Worm (Caenorhabditis elegans) whole organism, L1 larva: ENCODE results near the gene F43E2.6.
A peak's percentile ranks its signal among the peaks of the same experiment; 100 is the strongest.

Experiments used
- C04F5.9 ChIP-seq: sonication (generic microtip); optimal IDR thresholded peaks from 2 replicates; lab custom pipeline; 2016; ENCODE audit warnings: missing genetic modification characterization, missing compliant biosample characterization
- C16A3.4 ChIP-seq: fragments of 150-350 bp; optimal IDR thresholded peaks from 2 replicates; lab custom pipeline; 2014; ENCODE audit warnings: missing biosample characterization, missing genetic modification characterization
- C34B4.2 ChIP-seq: sonication (generic microtip); optimal IDR thresholded peaks from 2 replicates; lab custom pipeline; 2017; ENCODE audit warnings: mild to moderate bottlenecking, missing genetic modification characterization, missing compliant biosample characterization
- F16B12.6 ChIP-seq: fragments of 150-350 bp; optimal IDR thresholded peaks from 2 replicates; lab custom pipeline; 2014; ENCODE audit warnings: missing biosample characterization, missing genetic modification characterization
- aha-1 ChIP-seq: fragments of 150-350 bp; optimal IDR thresholded peaks from 2 replicates; lab custom pipeline; 2014; ENCODE audit warnings: missing biosample characterization, missing genetic modification characterization
- blmp-1 ChIP-seq: fragments of 150-350 bp; optimal IDR thresholded peaks from 2 replicates; lab custom pipeline; 2014; ENCODE audit warnings: missing biosample characterization, missing genetic modification characterization
- ceh-8 ChIP-seq: fragments of 200-800 bp; sonication (Bioruptor generic); optimal IDR thresholded peaks from 2 replicates; lab custom pipeline; 2018; ENCODE audit warnings: mild to moderate bottlenecking, missing genetic modification characterization, moderate library complexity, missing compliant biosample characterization
- ceh-88 ChIP-seq: fragments of 200-800 bp; sonication (Bioruptor generic); IDR thresholded peaks from 2 replicates; pipeline ENCODE4 v1.3.6; 2022; ENCODE audit warnings: missing genetic modification characterization, missing compliant biosample characterization
- ces-1 ChIP-seq: fragments of 150-350 bp; optimal IDR thresholded peaks from 2 replicates; lab custom pipeline; 2014; ENCODE audit warnings: missing biosample characterization, missing genetic modification reagents, missing genetic modification characterization
- dsc-1 ChIP-seq: sonication (generic microtip); optimal IDR thresholded peaks from 2 replicates; lab custom pipeline; 2016; ENCODE audit warnings: mild to moderate bottlenecking, missing genetic modification characterization, missing compliant biosample characterization
- efl-3 ChIP-seq: fragments of 200-800 bp; sonication (Bioruptor generic); optimal IDR thresholded peaks from 2 replicates; lab custom pipeline; 2018; ENCODE audit warnings: mild to moderate bottlenecking, missing genetic modification characterization, missing compliant biosample characterization
- egl-13 ChIP-seq: sonication (generic microtip); optimal IDR thresholded peaks from 2 replicates; lab custom pipeline; 2016; ENCODE audit warnings: missing genotype, missing genetic modification reagents, missing genetic modification characterization, missing compliant biosample characterization
- egl-27 ChIP-seq, 2 experiments: fragments of 150-350 bp in 1 of 2; sonication (generic microtip); optimal IDR thresholded peaks; 3 replicates each; lab custom pipeline; 2017 to 2018; ENCODE audit warnings: missing biosample characterization in 2 of 2, missing genetic modification characterization in 2 of 2, missing genetic modification reagents in 2 of 2
- elt-2 ChIP-seq: sonication (generic microtip); optimal IDR thresholded peaks from 2 replicates; lab custom pipeline; 2016; ENCODE audit warnings: missing genetic modification characterization, mild to moderate bottlenecking, inconsistent platforms, missing compliant biosample characterization, missing genetic modification reagents
- ets-5 ChIP-seq: fragments of 200-800 bp; sonication (Bioruptor generic); IDR thresholded peaks from 2 replicates; pipeline ENCODE4 v1.3.6; 2022; ENCODE audit warnings: missing genetic modification characterization, missing compliant biosample characterization
- fkh-10 ChIP-seq: sonication (generic microtip); optimal IDR thresholded peaks from 2 replicates; lab custom pipeline; 2017; ENCODE audit warnings: missing biosample characterization, missing genetic modification reagents, missing genetic modification characterization
- fkh-4 ChIP-seq: sonication (generic microtip); optimal IDR thresholded peaks from 2 replicates; lab custom pipeline; 2016; ENCODE audit warnings: missing compliant biosample characterization, missing genetic modification characterization, borderline replicate concordance
- fkh-8 ChIP-seq: sonication (generic microtip); optimal IDR thresholded peaks from 2 replicates; lab custom pipeline; 2016; ENCODE audit warnings: mild to moderate bottlenecking, missing genetic modification characterization, missing compliant biosample characterization
- jun-1 ChIP-seq: fragments of 150-350 bp; optimal IDR thresholded peaks from 2 replicates; lab custom pipeline; 2014; ENCODE audit warnings: missing biosample characterization, missing genetic modification reagents, missing genetic modification characterization
- lin-14 ChIP-seq: fragments of 200-800 bp; sonication (Bioruptor generic); optimal IDR thresholded peaks from 2 replicates; lab custom pipeline; 2018; ENCODE audit warnings: mild to moderate bottlenecking, missing genetic modification characterization, moderate library complexity, missing compliant biosample characterization
- lin-35 ChIP-seq, 2 experiments: fragments of 150-350 bp; optimal IDR thresholded peaks; 2 replicates each; lab custom pipeline; 2014; ENCODE audit warnings: missing biosample characterization in 2 of 2, missing genetic modification characterization in 2 of 2, missing genetic modification reagents in 2 of 2
- lin-39 ChIP-seq: fragments of 150-350 bp; optimal IDR thresholded peaks from 2 replicates; lab custom pipeline; 2014; ENCODE audit warnings: missing biosample characterization, missing genetic modification reagents, missing genetic modification characterization
- lir-3 ChIP-seq: sonication (generic microtip); optimal IDR thresholded peaks from 2 replicates; lab custom pipeline; 2016; ENCODE audit warnings: mild to moderate bottlenecking, missing genetic modification characterization, moderate library complexity, missing compliant biosample characterization; ENCODE audit not compliant: poor library complexity
- mab-9 ChIP-seq: fragments of 200-800 bp; sonication (Bioruptor generic); IDR thresholded peaks from 2 replicates; pipeline ENCODE4 v1.3.6; 2022; ENCODE audit warnings: missing genetic modification reagents, missing genetic modification characterization, missing compliant biosample characterization
- mef-2 ChIP-seq: fragments of 150-350 bp; optimal IDR thresholded peaks from 2 replicates; lab custom pipeline; 2014; ENCODE audit warnings: missing biosample characterization, missing genetic modification characterization
- nhr-11 ChIP-seq: fragments of 150-350 bp; optimal IDR thresholded peaks from 2 replicates; lab custom pipeline; 2014; ENCODE audit warnings: missing biosample characterization, missing genetic modification characterization
- nhr-12 ChIP-seq: sonication (generic microtip); optimal IDR thresholded peaks from 2 replicates; lab custom pipeline; 2017; ENCODE audit warnings: missing biosample characterization, missing genetic modification characterization
- nhr-47 ChIP-seq: sonication (generic microtip); optimal IDR thresholded peaks from 2 replicates; lab custom pipeline; 2016; ENCODE audit warnings: mild to moderate bottlenecking, missing genetic modification characterization, moderate library complexity, missing compliant biosample characterization
- nhr-71 ChIP-seq: sonication (generic microtip); optimal IDR thresholded peaks from 2 replicates; lab custom pipeline; 2016; ENCODE audit warnings: mild to moderate bottlenecking, missing genetic modification characterization, moderate library complexity, missing compliant biosample characterization
- nhr-76 ChIP-seq: sonication (generic microtip); optimal IDR thresholded peaks from 2 replicates; lab custom pipeline; 2017; ENCODE audit warnings: missing biosample characterization, missing genetic modification characterization
- nhr-77 ChIP-seq: fragments of 150-350 bp; optimal IDR thresholded peaks from 2 replicates; lab custom pipeline; 2014; ENCODE audit warnings: missing biosample characterization, missing genetic modification characterization
- nhr-84 ChIP-seq: sonication (generic microtip); optimal IDR thresholded peaks from 2 replicates; lab custom pipeline; 2017; ENCODE audit warnings: missing biosample characterization, missing genetic modification characterization
- nhr-85 ChIP-seq: sonication (generic microtip); peaks from one replicate; lab custom pipeline; 2016; ENCODE audit warnings: missing genetic modification characterization, inconsistent platforms, missing compliant biosample characterization
- pag-3 ChIP-seq: sonication (generic microtip); optimal IDR thresholded peaks from 2 replicates; lab custom pipeline; 2017; ENCODE audit warnings: missing genetic modification characterization, mild to moderate bottlenecking, missing compliant biosample characterization, antibody characterized with exemption, borderline replicate concordance; ENCODE audit not compliant: insufficient read depth
- rnt-1 ChIP-seq: sonication (generic microtip); optimal IDR thresholded peaks from 2 replicates; lab custom pipeline; 2016; ENCODE audit warnings: mild to moderate bottlenecking, missing genetic modification characterization, moderate library complexity, missing compliant biosample characterization
- skn-1 ChIP-seq: fragments of 150-350 bp; optimal IDR thresholded peaks from 2 replicates; lab custom pipeline; 2014; ENCODE audit warnings: missing biosample characterization, missing genetic modification characterization
- sptf-1 ChIP-seq: fragments of 150-350 bp; optimal IDR thresholded peaks from 2 replicates; lab custom pipeline; 2014; ENCODE audit warnings: missing biosample characterization, missing genetic modification characterization
- sup-37 ChIP-seq: fragments of 200-800 bp; sonication (Bioruptor generic); optimal IDR thresholded peaks from 2 replicates; lab custom pipeline; 2018; ENCODE audit warnings: mild to moderate bottlenecking, missing genetic modification characterization, missing compliant biosample characterization
- tbx-2 ChIP-seq: sonication (generic microtip); optimal IDR thresholded peaks from 2 replicates; lab custom pipeline; 2016; ENCODE audit warnings: missing genetic modification characterization, missing compliant biosample characterization
- unc-130 ChIP-seq: fragments of 150-350 bp; optimal IDR thresholded peaks from 2 replicates; lab custom pipeline; 2017; ENCODE audit warnings: missing biosample characterization, missing genetic modification characterization, inconsistent platforms
- unc-30 ChIP-seq: sonication (generic microtip); optimal IDR thresholded peaks from 2 replicates; lab custom pipeline; 2017; ENCODE audit warnings: missing biosample characterization, missing genetic modification characterization
- unc-62 ChIP-seq: fragments of 150-350 bp; optimal IDR thresholded peaks from 2 replicates; lab custom pipeline; 2014; ENCODE audit warnings: missing biosample characterization, missing genetic modification reagents, missing genetic modification characterization
- unc-98 ChIP-seq: fragments of 200-800 bp; sonication (Bioruptor generic); IDR thresholded peaks from 2 replicates; pipeline ENCODE4 v1.3.6; 2022; ENCODE audit warnings: missing genetic modification characterization, missing compliant biosample characterization
- vab-15 ChIP-seq: sonication (generic microtip); optimal IDR thresholded peaks from 2 replicates; lab custom pipeline; 2017; ENCODE audit warnings: missing genotype, mild to moderate bottlenecking, missing genetic modification characterization, missing compliant biosample characterization

The F43E2.6 gene

ce11 chrII:7392052-7392694, 23.5 kb upstream of the F43E2.6 start (continued):
- TF ChIP-seq sptf-1 (tag; lab: Kevin White, UChicago): no peak
- no peak for TF ChIP-seq ceh-8 (GFP tag; lab: Kevin White, UChicago)
- TF ChIP-seq lin-39: no peak
- peak; percentile 34 to 44 for TF ChIP-seq lin-35 (GFP tag; optimal IDR thresholded peaks at IDR 0.05; lab: Kevin White, UChicago)
- no peak for TF ChIP-seq elt-2 (tag; lab: Kevin White, UChicago)
- TF ChIP-seq mef-2 (tag; lab: Kevin White, UChicago): no peak
- TF ChIP-seq nhr-11 (tag; lab: Kevin White, UChicago): no peak
- no peak for TF ChIP-seq C16A3.4
- TF ChIP-seq ceh-88: no peak
- TF ChIP-seq egl-27 (tag; optimal IDR thresholded peaks at IDR 0.05; lab: Kevin White, UChicago): peak; percentile 46 to 68
- no peak for TF ChIP-seq sup-37
- TF ChIP-seq fkh-4 (tag; lab: Kevin White, UChicago): no peak
- TF ChIP-seq dsc-1: no peak
- TF ChIP-seq nhr-84: no peak
- TF ChIP-seq nhr-12: no peak
- no peak for TF ChIP-seq mab-9
- TF ChIP-seq nhr-71: peak; percentile 77
- no peak for TF ChIP-seq aha-1 (tag; lab: Kevin White, UChicago)
- TF ChIP-seq fkh-10 (GFP tag; lab: Kevin White, UChicago): no peak
- peak; percentile 82 for TF ChIP-seq nhr-85 (tag; lab: Kevin White, UChicago)
- TF ChIP-seq efl-3: no peak
- peak; percentile 38 for TF ChIP-seq rnt-1
- peak; percentile 87 for TF ChIP-seq lin-14
- TF ChIP-seq unc-62 (GFP tag; lab: Kevin White, UChicago): no peak
- peak; percentile 57 for TF ChIP-seq blmp-1 (tag; lab: Kevin White, UChicago)
- no peak for TF ChIP-seq vab-15
- TF ChIP-seq C34B4.2: no peak
- no peak for TF ChIP-seq ets-5 (GFP tag; lab: Robert Waterston, UW)
- TF ChIP-seq ces-1 (GFP tag; lab: Kevin White, UChicago): no peak
- TF ChIP-seq tbx-2 (tag; lab: Kevin White, UChicago): peak; percentile 37
- no peak for TF ChIP-seq nhr-76 (tag; lab: Kevin White, UChicago)
- no peak for TF ChIP-seq F16B12.6
- peak; percentile 52 for TF ChIP-seq fkh-8
- peak; percentile 36 for TF ChIP-seq nhr-47 (tag; lab: Kevin White, UChicago)
- TF ChIP-seq lir-3: no peak
- TF ChIP-seq unc-30 (tag; lab: Kevin White, UChicago): no peak
- TF ChIP-seq jun-1 (tag; lab: Kevin White, UChicago): no peak
- peak; percentile 76 for TF ChIP-seq skn-1 (tag; lab: Kevin White, UChicago)
- no peak for TF ChIP-seq pag-3 (tag; lab: Kevin White, UChicago)
- TF ChIP-seq unc-130 (tag; lab: Kevin White, UChicago): no peak

ce11 chrII:7390335-7390734, 21.7 kb upstream of the F43E2.6 start:
- TF ChIP-seq nhr-77 (tag; lab: Kevin White, UChicago): no peak
- TF ChIP-seq fkh-4 (tag; lab: Kevin White, UChicago): no peak
- no peak for TF ChIP-seq rnt-1
- TF ChIP-seq unc-98 (GFP tag; lab: Robert Waterston, UW): no peak
- TF ChIP-seq nhr-85 (tag; lab: Kevin White, UChicago): peak; percentile 37
- peak; percentile 5 for TF ChIP-seq lin-14
- TF ChIP-seq C04F5.9 (tag; lab: Kevin White, UChicago): no peak
- TF ChIP-seq egl-13 (tag; lab: Kevin White, UChicago): no peak
- no peak for TF ChIP-seq vab-15
- no peak for TF ChIP-seq sup-37
- TF ChIP-seq, all 84 proteins: peak for 2
